Worm (Caenorhabditis elegans) whole organism, mixed stage, embryonic: Measurements from ENCODE around the gene toca-2.

Experiments used
- bed-3 ChIP-seq: fragments of 200-800 bp; sonication (Bioruptor generic); optimal IDR thresholded peaks from 3 replicates; lab custom pipeline; 2018; ENCODE audit warnings: mild to moderate bottlenecking, missing genetic modification characterization, moderate library complexity, missing compliant biosample characterization
- blmp-1 ChIP-seq: fragments of 150-350 bp; optimal IDR thresholded peaks from 2 replicates; lab custom pipeline; 2014; ENCODE audit warnings: missing biosample characterization, missing genetic modification characterization
- ceh-39 ChIP-seq: fragments of 150-350 bp; optimal IDR thresholded peaks from 2 replicates; lab custom pipeline; 2014; ENCODE audit warnings: missing biosample characterization, missing genetic modification characterization
- ceh-43 ChIP-seq: fragments of 200-800 bp; sonication (Bioruptor generic); optimal IDR thresholded peaks from 2 replicates; lab custom pipeline; 2018; ENCODE audit warnings: mild to moderate bottlenecking, missing genetic modification characterization, moderate library complexity, missing compliant biosample characterization
- ceh-83 ChIP-seq: fragments of 200-800 bp; sonication (Bioruptor generic); optimal IDR thresholded peaks from 2 replicates; lab custom pipeline; 2018; ENCODE audit warnings: mild to moderate bottlenecking, missing genetic modification characterization, missing compliant biosample characterization
- ces-1 ChIP-seq: fragments of 150-350 bp; optimal IDR thresholded peaks from 2 replicates; lab custom pipeline; 2014; ENCODE audit warnings: missing biosample characterization, missing genetic modification reagents, missing genetic modification characterization
- cnd-1 ChIP-seq: fragments of 200-800 bp; sonication (Bioruptor generic); optimal IDR thresholded peaks from 2 replicates; lab custom pipeline; 2018; ENCODE audit warnings: mild to moderate bottlenecking, missing genetic modification characterization, missing compliant biosample characterization
- drap-1 ChIP-seq: fragments of 200-800 bp; sonication (Bioruptor generic); optimal IDR thresholded peaks from 3 replicates; lab custom pipeline; 2018; ENCODE audit warnings: mild to moderate bottlenecking, missing genetic modification characterization, missing compliant biosample characterization
- elt-1 ChIP-seq: sonication (generic microtip); optimal IDR thresholded peaks from 2 replicates; lab custom pipeline; 2017; ENCODE audit warnings: missing genetic modification characterization, mild to moderate bottlenecking, missing compliant biosample characterization, antibody characterized with exemption, moderate library complexity, borderline replicate concordance; ENCODE audit not compliant: insufficient read depth
- elt-3 ChIP-seq: fragments of 150-350 bp; optimal IDR thresholded peaks from 2 replicates; lab custom pipeline; 2014; ENCODE audit warnings: missing biosample characterization, missing genetic modification characterization
- flh-1 ChIP-seq: fragments of 200-800 bp; sonication (Bioruptor generic); optimal IDR thresholded peaks from 2 replicates; lab custom pipeline; 2018; ENCODE audit warnings: mild to moderate bottlenecking, missing genetic modification characterization, moderate library complexity, missing compliant biosample characterization
- ham-2 ChIP-seq: fragments of 200-800 bp; sonication (Bioruptor generic); optimal IDR thresholded peaks from 2 replicates; lab custom pipeline; 2018; ENCODE audit warnings: mild to moderate bottlenecking, missing genetic modification characterization, missing compliant biosample characterization
- hlh-1 ChIP-seq: fragments of 150-350 bp; optimal IDR thresholded peaks from 2 replicates; lab custom pipeline; 2014; ENCODE audit warnings: missing biosample characterization, missing genetic modification reagents, missing genetic modification characterization
- lin-13 ChIP-seq: fragments of 150-350 bp; optimal IDR thresholded peaks from 2 replicates; lab custom pipeline; 2014; ENCODE audit warnings: missing biosample characterization, missing genetic modification characterization
- lin-32 ChIP-seq: fragments of 200-800 bp; sonication (Bioruptor generic); optimal IDR thresholded peaks from 2 replicates; lab custom pipeline; 2018; ENCODE audit warnings: mild to moderate bottlenecking, missing genetic modification characterization, missing compliant biosample characterization
- lsy-2 ChIP-seq: fragments of 150-350 bp; optimal IDR thresholded peaks from 2 replicates; lab custom pipeline; 2014; ENCODE audit warnings: missing biosample characterization, missing genetic modification characterization
- mep-1 ChIP-seq: fragments of 150-350 bp; optimal IDR thresholded peaks from 2 replicates; lab custom pipeline; 2017; ENCODE audit warnings: missing biosample characterization, missing genetic modification reagents, missing genetic modification characterization, inconsistent platforms
- nhr-12 ChIP-seq: fragments of 150-350 bp; optimal IDR thresholded peaks from 2 replicates; lab custom pipeline; 2014; ENCODE audit warnings: missing biosample characterization, missing genetic modification characterization
- nhr-2 ChIP-seq: fragments of 150-350 bp; optimal IDR thresholded peaks from 2 replicates; lab custom pipeline; 2014; ENCODE audit warnings: missing biosample characterization, missing genetic modification characterization
- nhr-237 ChIP-seq: fragments of 150-350 bp; optimal IDR thresholded peaks from 2 replicates; lab custom pipeline; 2014; ENCODE audit warnings: missing biosample characterization, missing genetic modification characterization
- nhr-28 ChIP-seq: fragments of 150-350 bp; optimal IDR thresholded peaks from 2 replicates; lab custom pipeline; 2014; ENCODE audit warnings: missing biosample characterization, missing genetic modification characterization
- nhr-76 ChIP-seq: sonication (generic microtip); optimal IDR thresholded peaks from 2 replicates; lab custom pipeline; 2017; ENCODE audit warnings: missing biosample characterization, missing genetic modification characterization
- pha-4 ChIP-seq: fragments of 150-350 bp; optimal IDR thresholded peaks from 2 replicates; lab custom pipeline; 2018; ENCODE audit warnings: missing biosample characterization, missing genetic modification reagents, missing genetic modification characterization
- sem-2 ChIP-seq: fragments of 200-800 bp; sonication (Bioruptor generic); optimal IDR thresholded peaks from 2 replicates; lab custom pipeline; 2018; ENCODE audit warnings: mild to moderate bottlenecking, missing genetic modification characterization, missing compliant biosample characterization
- snpc-4 ChIP-seq: fragments of 150-350 bp; optimal IDR thresholded peaks from 2 replicates; lab custom pipeline; 2014; ENCODE audit warnings: missing biosample characterization, missing genetic modification characterization
- sptf-1 ChIP-seq: sonication (generic microtip); optimal IDR thresholded peaks from 2 replicates; lab custom pipeline; 2017; ENCODE audit warnings: mild to moderate bottlenecking, missing genetic modification characterization, moderate library complexity, missing compliant biosample characterization
- tbx-8 ChIP-seq: fragments of 200-800 bp; sonication (Bioruptor generic); optimal IDR thresholded peaks from 2 replicates; lab custom pipeline; 2018; ENCODE audit warnings: mild to moderate bottlenecking, missing genetic modification characterization, moderate library complexity, missing compliant biosample characterization
- unc-120 ChIP-seq: sonication (generic microtip); optimal IDR thresholded peaks from 2 replicates; lab custom pipeline; 2017; ENCODE audit warnings: missing genetic modification characterization, missing compliant biosample characterization; ENCODE audit not compliant: poor library complexity, severe bottlenecking
- unc-39 ChIP-seq: fragments of 150-350 bp; optimal IDR thresholded peaks from 2 replicates; lab custom pipeline; 2014; ENCODE audit warnings: missing biosample characterization, missing genetic modification characterization
- unc-62 ChIP-seq: fragments of 150-350 bp; optimal IDR thresholded peaks from 2 replicates; lab custom pipeline; 2014; ENCODE audit warnings: missing biosample characterization, missing genetic modification reagents, missing genetic modification characterization
- ztf-11 ChIP-seq: fragments of 150-350 bp; optimal IDR thresholded peaks from 2 replicates; lab custom pipeline; 2014; ENCODE audit warnings: missing biosample characterization, missing genetic modification characterization

The toca-2 gene

ce11 chrIII:13721944-13722343, 33.8 kb upstream of the toca-2 start:
- TF ChIP-seq pha-4 (no peak), nhr-28 (no peak), sem-2 (GFP tag; lab: Kevin White, UChicago) (no peak), ztf-11 (tag; lab: Kevin White, UChicago) (no peak), ceh-83 (GFP tag; lab: Kevin White, UChicago) (no peak), nhr-76 (tag; lab: Kevin White, UChicago) (no peak), ham-2 (GFP tag; lab: Kevin White, UChicago) (no peak), lsy-2 (tag; lab: Kevin White, UChicago) (no peak), nhr-2 (no peak), lin-13 (tag; lab: Kevin White, UChicago) (no peak), ces-1 (GFP tag; lab: Kevin White, UChicago) (no peak), unc-62 (no peak), unc-120 (tag; lab: Kevin White, UChicago) (no peak), elt-1 (tag; lab: Kevin White, UChicago) (no peak), cnd-1 (tag; lab: Kevin White, UChicago) (no peak), blmp-1 (tag; lab: Kevin White, UChicago) (no peak)

ce11 chrIII:13722387-13723122, 33.1 kb upstream of the toca-2 start:
- peak; percentile 18 for TF ChIP-seq sem-2 (GFP tag; lab: Kevin White, UChicago)
- TF ChIP-seq nhr-12 (tag; lab: Kevin White, UChicago) = no peak
- TF ChIP-seq, all 35 proteins: peak for 1

- TF ChIP-seq ceh-43 (GFP tag; lab: Kevin White, UChicago) (no peak), bed-3 (GFP tag; lab: Kevin White, UChicago) (no peak), lin-32 (GFP tag; lab: Kevin White, UChicago) (no peak), unc-39 (tag; lab: Kevin White, UChicago) (no peak), nhr-12 (tag; lab: Kevin White, UChicago) (no peak), nhr-237 (no peak), drap-1 (GFP tag; lab: Kevin White, UChicago) (no peak), lin-13 (tag; lab: Kevin White, UChicago) (no peak), elt-3 (tag; lab: Kevin White, UChicago) (no peak), tbx-8 (no peak), unc-62 (no peak), ceh-39 (tag; lab: Kevin White, UChicago) (no peak), mep-1 (tag; lab: Kevin White, UChicago) (no peak), blmp-1 (tag; lab: Kevin White, UChicago) (no peak)
- TF ChIP-seq, all 35 proteins: peak for 0
Observed at ce11 chrIII:13724018-13724892, 31.4 kb upstream of the toca-2 start.

DNA sequence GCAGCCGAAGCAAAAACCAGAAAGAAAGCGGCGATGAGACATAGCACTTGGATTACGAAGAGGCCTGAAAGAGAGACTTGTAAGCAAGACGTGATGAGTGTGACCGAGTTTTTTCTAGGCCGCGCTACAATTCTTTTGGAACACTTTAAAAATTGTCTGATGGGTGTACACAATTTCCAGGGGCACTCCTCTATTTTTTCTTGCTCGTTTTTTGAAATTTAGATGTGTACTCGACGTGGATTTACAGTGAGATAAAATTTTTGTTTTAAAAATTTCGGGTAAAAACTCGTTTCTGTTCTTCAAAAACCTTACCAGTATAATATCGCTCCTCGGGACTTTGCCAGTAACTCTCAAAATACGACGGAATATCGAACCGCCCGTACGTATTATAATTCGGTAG, 25.9 kb upstream of the toca-2 start:
- TF ChIP-seq sptf-1 (tag; lab: Kevin White, UChicago) (no peak), hlh-1 (tag; lab: Kevin White, UChicago) (no peak), nhr-28 (no peak), flh-1 (GFP tag; lab: Kevin White, UChicago) (no peak), cnd-1 (tag; lab: Kevin White, UChicago) (no peak), snpc-4 (tag; lab: Kevin White, UChicago) (no peak), mep-1 (tag; lab: Kevin White, UChicago) (no peak)
- TF ChIP-seq, all 35 proteins: peak for 0
